Worm (Caenorhabditis elegans) whole organism, L2 larva: ENCODE measurements around the gene T19D2.13.

Experiments
- C34F6.9 ChIP-seq: fragments of 150-350 bp; optimal IDR thresholded peaks from 2 replicates; lab custom pipeline; 2014; ENCODE audit warnings: missing biosample characterization, missing genetic modification characterization
- F13H6.1 ChIP-seq: sonication (generic microtip); optimal IDR thresholded peaks from 2 replicates; lab custom pipeline; 2016; ENCODE audit warnings: missing genetic modification characterization, missing compliant biosample characterization
- R02D3.7 ChIP-seq: fragments of 150-350 bp; optimal IDR thresholded peaks from 2 replicates; lab custom pipeline; 2014; ENCODE audit warnings: missing biosample characterization, missing genetic modification characterization
- Y55F3AM.14 ChIP-seq: fragments of 200-800 bp; sonication (Bioruptor generic); optimal IDR thresholded peaks from 2 replicates; lab custom pipeline; 2018; ENCODE audit warnings: mild to moderate bottlenecking, missing genetic modification characterization, missing compliant biosample characterization
- ZK546.5 ChIP-seq: sonication (generic microtip); optimal IDR thresholded peaks from 2 replicates; lab custom pipeline; 2017; ENCODE audit warnings: missing biosample characterization, missing genetic modification characterization
- alr-1 ChIP-seq: fragments of 150-350 bp; optimal IDR thresholded peaks from 2 replicates; lab custom pipeline; 2014; ENCODE audit warnings: missing biosample characterization, missing genetic modification characterization
- aly-2 ChIP-seq: fragments of 150-350 bp; optimal IDR thresholded peaks from 2 replicates; lab custom pipeline; 2014; ENCODE audit warnings: missing biosample characterization, missing genetic modification characterization
- ama-1 ChIP-seq: fragments of 150-350 bp; optimal IDR thresholded peaks from 2 replicates; lab custom pipeline; 2018; ENCODE audit warnings: inconsistent platforms
- blmp-1 ChIP-seq: sonication (generic microtip); optimal IDR thresholded peaks from 2 replicates; lab custom pipeline; 2017; ENCODE audit warnings: missing genetic modification characterization, mild to moderate bottlenecking, missing compliant biosample characterization, antibody characterized with exemption, moderate library complexity; ENCODE audit not compliant: insufficient read depth
- ceh-16 ChIP-seq: fragments of 150-350 bp; optimal IDR thresholded peaks from 2 replicates; lab custom pipeline; 2014; ENCODE audit warnings: missing biosample characterization, missing genetic modification characterization
- crh-2 ChIP-seq: sonication (generic microtip); optimal IDR thresholded peaks from 2 replicates; lab custom pipeline; 2017; ENCODE audit warnings: missing biosample characterization, missing genetic modification characterization
- dmd-4 ChIP-seq: sonication (generic microtip); optimal IDR thresholded peaks from 2 replicates; lab custom pipeline; 2017; ENCODE audit warnings: missing biosample characterization, missing genetic modification characterization
- egl-27 ChIP-seq: sonication (generic microtip); optimal IDR thresholded peaks from 3 replicates; lab custom pipeline; 2017; ENCODE audit warnings: missing biosample characterization, missing genetic modification reagents, missing genetic modification characterization
- elt-1 ChIP-seq: fragments of 150-350 bp; optimal IDR thresholded peaks from 2 replicates; lab custom pipeline; 2014; ENCODE audit warnings: missing biosample characterization, missing genetic modification characterization
- fos-1 ChIP-seq: fragments of 150-350 bp; optimal IDR thresholded peaks from 2 replicates; lab custom pipeline; 2014; ENCODE audit warnings: missing biosample characterization, missing genetic modification characterization
- gmeb-1 ChIP-seq: fragments of 150-350 bp; optimal IDR thresholded peaks from 2 replicates; lab custom pipeline; 2014; ENCODE audit warnings: missing biosample characterization, missing genetic modification characterization
- lin-11 ChIP-seq: fragments of 150-350 bp; sonication (generic microtip); optimal IDR thresholded peaks from 2 replicates; lab custom pipeline; 2014; ENCODE audit warnings: missing biosample characterization, missing genetic modification characterization, inconsistent platforms, mixed read lengths
- lin-13 ChIP-seq: fragments of 150-350 bp; optimal IDR thresholded peaks from 2 replicates; lab custom pipeline; 2014; ENCODE audit warnings: missing biosample characterization, missing genetic modification reagents, missing genetic modification characterization
- mab-5 ChIP-seq: fragments of 150-350 bp; optimal IDR thresholded peaks from 2 replicates; lab custom pipeline; 2014; ENCODE audit warnings: missing biosample characterization, missing genetic modification characterization
- mbf-1 ChIP-seq: sonication (generic microtip); optimal IDR thresholded peaks from 2 replicates; lab custom pipeline; 2017; ENCODE audit warnings: missing biosample characterization, missing genetic modification characterization
- mdl-1 ChIP-seq, 2 experiments: fragments of 150-350 bp in 1 of 2; sonication (generic microtip) in 1 of 2; optimal IDR thresholded peaks; 2 replicates each; lab custom pipeline; 2017; ENCODE audit warnings: missing biosample characterization in 2 of 2, missing genetic modification characterization in 2 of 2
- nhr-10 ChIP-seq: sonication (generic microtip); optimal IDR thresholded peaks from 2 replicates; lab custom pipeline; 2017; ENCODE audit warnings: missing biosample characterization, missing genetic modification characterization
- nhr-12 ChIP-seq: fragments of 150-350 bp; optimal IDR thresholded peaks from 2 replicates; lab custom pipeline; 2014; ENCODE audit warnings: missing biosample characterization, missing genetic modification characterization
- nhr-21 ChIP-seq: fragments of 150-350 bp; optimal IDR thresholded peaks from 2 replicates; lab custom pipeline; 2014; ENCODE audit warnings: missing biosample characterization, missing genetic modification characterization
- nhr-23 ChIP-seq: fragments of 150-350 bp; optimal IDR thresholded peaks from 2 replicates; lab custom pipeline; 2014; ENCODE audit warnings: missing biosample characterization, missing genetic modification reagents, missing genetic modification characterization
- nhr-237 ChIP-seq: fragments of 150-350 bp; optimal IDR thresholded peaks from 2 replicates; lab custom pipeline; 2014; ENCODE audit warnings: missing biosample characterization, missing genetic modification characterization
- nhr-25 ChIP-seq: fragments of 150-350 bp; sonication (generic microtip); optimal IDR thresholded peaks from 3 replicates; lab custom pipeline; 2014; ENCODE audit warnings: missing biosample characterization, missing genetic modification characterization
- nhr-6 ChIP-seq: fragments of 150-350 bp; optimal IDR thresholded peaks from 2 replicates; lab custom pipeline; 2014; ENCODE audit warnings: missing biosample characterization, missing genetic modification characterization
- nhr-77 ChIP-seq: fragments of 150-350 bp; optimal IDR thresholded peaks from 2 replicates; lab custom pipeline; 2014; ENCODE audit warnings: missing biosample characterization, missing genetic modification characterization
- sem-4 ChIP-seq: fragments of 150-350 bp; optimal IDR thresholded peaks from 2 replicates; lab custom pipeline; 2014; ENCODE audit warnings: missing biosample characterization, missing genetic modification reagents, missing genetic modification characterization
- skn-1 ChIP-seq: sonication (generic microtip); optimal IDR thresholded peaks from 2 replicates; lab custom pipeline; 2017; ENCODE audit warnings: missing biosample characterization, missing genetic modification characterization
- sma-3 ChIP-seq: sonication (generic microtip); optimal IDR thresholded peaks from 2 replicates; lab custom pipeline; 2016; ENCODE audit warnings: missing genetic modification reagents, missing genetic modification characterization, missing compliant biosample characterization
- sma-9 ChIP-seq, 2 experiments: fragments of 150-350 bp in 1 of 2; sonication (generic microtip) in 1 of 2; optimal IDR thresholded peaks; 2 replicates each; lab custom pipeline; 2014 to 2016; ENCODE audit warnings: missing genetic modification characterization in 2 of 2, mild to moderate bottlenecking in 1 of 2, missing biosample characterization in 1 of 2, missing compliant biosample characterization in 1 of 2, missing genetic modification reagents in 1 of 2, moderate library complexity in 1 of 2
- unc-55 ChIP-seq: fragments of 150-350 bp; sonication (generic microtip); optimal IDR thresholded peaks from 3 replicates; lab custom pipeline; 2014; ENCODE audit warnings: missing biosample characterization, missing genetic modification reagents, missing genetic modification characterization
- unc-62 ChIP-seq: fragments of 150-350 bp; optimal IDR thresholded peaks from 2 replicates; lab custom pipeline; 2014; ENCODE audit warnings: missing biosample characterization, missing genetic modification reagents, missing genetic modification characterization
- ztf-11 ChIP-seq: sonication (generic microtip); optimal IDR thresholded peaks from 2 replicates; lab custom pipeline; 2017; ENCODE audit warnings: missing biosample characterization, missing genetic modification characterization
- ztf-4 ChIP-seq: fragments of 150-350 bp; optimal IDR thresholded peaks from 2 replicates; lab custom pipeline; 2014; ENCODE audit warnings: missing biosample characterization, missing genetic modification characterization

The T19D2.13 gene

ce11 chrX:3959221-3959620 lies 17.1 kb upstream of the T19D2.13 start:
- TF ChIP-seq nhr-10 (tag; lab: Kevin White, UChicago) (no peak), blmp-1 (tag; lab: Kevin White, UChicago) (no peak)

ce11 chrX:3958252-3958651 lies 16.1 kb upstream of the T19D2.13 start, which contains the start of gene lin-18:
lin-18 (plus strand) TSS chrX:3958552.
- TF ChIP-seq blmp-1 (tag; lab: Kevin White, UChicago), result peak; percentile 52
- no peak for TF ChIP-seq elt-1 (tag; lab: Kevin White, UChicago)

ce11 chrX:3957475-3958204 lies 15.5 kb upstream of the T19D2.13 start:
- TF ChIP-seq C34F6.9 (tag; lab: Kevin White, UChicago) (peak; percentile 9), sem-4 (tag; lab: Kevin White, UChicago) (peak; percentile 33), gmeb-1 (no peak), blmp-1 (tag; lab: Kevin White, UChicago) (no peak)

- TF ChIP-seq crh-2 (tag; lab: Kevin White, UChicago), result no peak
- TF ChIP-seq R02D3.7 (tag; lab: Kevin White, UChicago), result no peak
- no peak for TF ChIP-seq egl-27 (tag; lab: Kevin White, UChicago)
- no peak for TF ChIP-seq aly-2
- no peak for TF ChIP-seq sma-9 (GFP tag; optimal IDR thresholded peaks at IDR 0.05; lab: Kevin White, UChicago)
- no peak for TF ChIP-seq sma-9 (tag; optimal IDR thresholded peaks at IDR 0.05; lab: Kevin White, UChicago)
- TF ChIP-seq nhr-21, result no peak
- TF ChIP-seq nhr-6 (tag; lab: Kevin White, UChicago), result no peak
- no peak for TF ChIP-seq alr-1
- TF ChIP-seq skn-1 (tag; lab: Kevin White, UChicago), result no peak
- no peak for TF ChIP-seq Y55F3AM.14 (GFP tag; lab: Kevin White, UChicago)
- TF ChIP-seq C34F6.9 (tag; lab: Kevin White, UChicago), result no peak
- TF ChIP-seq ztf-4, result no peak
- no peak for TF ChIP-seq lin-11 (tag; lab: Kevin White, UChicago)
- TF ChIP-seq gmeb-1, result no peak
- no peak for TF ChIP-seq elt-1 (tag; lab: Kevin White, UChicago)
- no peak for TF ChIP-seq nhr-25 (tag; lab: Kevin White, UChicago)
These were observed 10.6 kb upstream of the T19D2.13 start for ce11 chrX:3952737-3953136.

- no peak for TF ChIP-seq ZK546.5
- TF ChIP-seq unc-62 (GFP tag; lab: Kevin White, UChicago), result no peak
- no peak for TF ChIP-seq F13H6.1 (tag; lab: Kevin White, UChicago)
- TF ChIP-seq egl-27 (tag; lab: Kevin White, UChicago), result no peak
- no peak for TF ChIP-seq nhr-237 (tag; lab: Kevin White, UChicago)
- no peak for TF ChIP-seq mab-5 (tag; lab: Kevin White, UChicago)
- no peak for TF ChIP-seq C34F6.9 (tag; lab: Kevin White, UChicago)
- no peak for TF ChIP-seq crh-2 (tag; lab: Kevin White, UChicago)
- TF ChIP-seq nhr-12 (tag; lab: Kevin White, UChicago), result no peak
- no peak for TF ChIP-seq dmd-4 (tag; lab: Kevin White, UChicago)
These were observed 7.6 kb upstream of the T19D2.13 start for ce11 chrX:3949763-3950162.

ce11 chrX:3949026-3949425 lies 6.9 kb upstream of the T19D2.13 start:
- peak; percentile 49 for TF ChIP-seq fos-1 (tag; lab: Kevin White, UChicago)
- no peak for TF ChIP-seq skn-1 (tag; lab: Kevin White, UChicago)

ce11 chrX:3945681-3946080 lies 3.5 kb upstream of the T19D2.13 start:
- TF ChIP-seq mbf-1 (tag; lab: Kevin White, UChicago), result no peak
- TF ChIP-seq ceh-16 (tag; lab: Kevin White, UChicago), result no peak
- TF ChIP-seq ama-1 (lab: Kevin White, UChicago), result no peak
- no peak for TF ChIP-seq gmeb-1
- TF ChIP-seq sma-3, result no peak
- TF ChIP-seq mab-5 (tag; lab: Kevin White, UChicago), result peak; percentile 29
- TF ChIP-seq lin-13 (GFP tag; lab: Kevin White, UChicago), result no peak
- TF ChIP-seq nhr-23, result no peak
- peak; percentile 35 for TF ChIP-seq lin-11 (tag; lab: Kevin White, UChicago)
- peak; percentile 31 for TF ChIP-seq crh-2 (tag; lab: Kevin White, UChicago)
- TF ChIP-seq unc-55 (GFP tag; lab: Kevin White, UChicago), result peak; percentile 34
- TF ChIP-seq ztf-4, result no peak
- TF ChIP-seq dmd-4 (tag; lab: Kevin White, UChicago), result no peak
- no peak for TF ChIP-seq nhr-21
- TF ChIP-seq aly-2, result no peak
- TF ChIP-seq nhr-25 (tag; lab: Kevin White, UChicago), result no peak
- no peak for TF ChIP-seq Y55F3AM.14 (GFP tag; lab: Kevin White, UChicago)
- no peak for TF ChIP-seq ztf-11 (tag; lab: Kevin White, UChicago)
- TF ChIP-seq nhr-77, result no peak
- no peak for TF ChIP-seq R02D3.7 (tag; lab: Kevin White, UChicago)
- TF ChIP-seq nhr-12 (tag; lab: Kevin White, UChicago), result no peak
- TF ChIP-seq egl-27 (tag; lab: Kevin White, UChicago), result no peak
- no peak for TF ChIP-seq unc-62 (GFP tag; lab: Kevin White, UChicago)
- TF ChIP-seq F13H6.1 (tag; lab: Kevin White, UChicago), result peak; percentile 75
- TF ChIP-seq mdl-1 (tag; optimal IDR thresholded peaks at IDR 0.05; lab: Kevin White, UChicago), result peak in 1 of 2 experiments; percentile 21
